Worm (Caenorhabditis elegans): ENCODE measurements around the gene clec-59.

DNA sequence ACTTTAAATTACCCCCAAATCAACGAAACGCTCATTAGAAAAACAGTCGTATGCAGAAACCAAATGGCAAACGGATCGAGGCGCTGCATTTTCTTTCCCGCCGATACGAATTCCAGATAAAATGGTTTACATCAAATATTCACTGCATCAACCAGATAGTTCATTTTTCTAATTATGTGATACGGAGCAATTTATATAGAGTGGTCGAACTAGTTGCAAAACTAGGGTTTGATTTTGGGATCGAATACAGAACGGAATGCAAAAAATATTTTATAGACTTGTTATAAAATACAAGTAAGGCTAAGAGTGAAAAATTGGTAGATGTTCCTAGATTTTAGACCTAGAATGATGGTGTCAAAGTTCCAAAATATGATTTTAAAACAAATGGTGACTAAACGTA, 40.6 kb upstream of the clec-59 start:
- no peak for TF ChIP-seq snpc-4 (tag; optimal IDR thresholded peaks at IDR 0.05)
- no peak for TF ChIP-seq ceh-43 (GFP tag; optimal IDR thresholded peaks at IDR 0.05)
- no peak for TF ChIP-seq mep-1 (tag; optimal IDR thresholded peaks at IDR 0.05)
- no peak for TF ChIP-seq blmp-1 (tag; optimal IDR thresholded peaks at IDR 0.05)
- no peak for TF ChIP-seq nhr-28 (tag; optimal IDR thresholded peaks at IDR 0.05)
- TF ChIP-seq unc-39 (tag; optimal IDR thresholded peaks at IDR 0.05) = no peak

Data from whole organism, mixed stage, embryonic.